Worm (Caenorhabditis elegans) whole organism, L4 larva: ENCODE data around the gene Y51A2B.5.

Experiments
- F49E8.2 ChIP-seq: sonication (generic microtip); optimal IDR thresholded peaks from 2 replicates; lab custom pipeline; 2016; ENCODE audit warnings: missing compliant biosample characterization, mild to moderate bottlenecking, missing genetic modification characterization, borderline replicate concordance
- aly-2 ChIP-seq: sonication (generic microtip); optimal IDR thresholded peaks from 2 replicates; lab custom pipeline; 2018; ENCODE audit warnings: missing biosample characterization, missing genetic modification characterization
- ceh-44 ChIP-seq: fragments of 200-800 bp; sonication (Bioruptor generic); IDR thresholded peaks from 2 replicates; pipeline ENCODE4 v1.3.6; 2022; ENCODE audit warnings: missing genetic modification reagents, missing genetic modification characterization, missing compliant biosample characterization
- ceh-62 ChIP-seq: sonication (generic microtip); optimal IDR thresholded peaks from 2 replicates; lab custom pipeline; 2017; ENCODE audit warnings: missing biosample characterization, missing genetic modification characterization
- ceh-82 ChIP-seq: sonication (generic microtip); optimal IDR thresholded peaks from 2 replicates; lab custom pipeline; 2017; ENCODE audit warnings: missing biosample characterization, missing genetic modification characterization
- hif-1 ChIP-seq, 2 experiments: sonication (generic microtip); optimal IDR thresholded peaks; 2 replicates each; lab custom pipeline; 2016 to 2017; ENCODE audit warnings: missing compliant biosample characterization in 2 of 2, missing genetic modification characterization in 2 of 2, missing genetic modification reagents in 2 of 2, missing genotype in 2 of 2, mild to moderate bottlenecking in 1 of 2
- lin-39 ChIP-seq: fragments of 150-350 bp; optimal IDR thresholded peaks from 2 replicates; lab custom pipeline; 2014; ENCODE audit warnings: missing biosample characterization, missing genetic modification reagents, missing genetic modification characterization
- nhr-76 ChIP-seq: fragments of 150-350 bp; optimal IDR thresholded peaks from 2 replicates; lab custom pipeline; 2014; ENCODE audit warnings: missing biosample characterization, missing genetic modification characterization
- nhr-77 ChIP-seq: fragments of 150-350 bp; optimal IDR thresholded peaks from 2 replicates; lab custom pipeline; 2014; ENCODE audit warnings: missing biosample characterization, missing genetic modification characterization
- sdz-12 ChIP-seq: fragments of 200-800 bp; sonication (Bioruptor generic); optimal IDR thresholded peaks from 2 replicates; lab custom pipeline; 2018; ENCODE audit warnings: mild to moderate bottlenecking, missing genetic modification characterization, missing compliant biosample characterization
- skn-1 ChIP-seq: fragments of 150-350 bp; optimal IDR thresholded peaks from 2 replicates; lab custom pipeline; 2014; ENCODE audit warnings: missing biosample characterization, missing genetic modification characterization
- spr-1 ChIP-seq: sonication (generic microtip); optimal IDR thresholded peaks from 2 replicates; lab custom pipeline; 2016; ENCODE audit warnings: mild to moderate bottlenecking, missing genetic modification characterization, missing compliant biosample characterization

DNA sequence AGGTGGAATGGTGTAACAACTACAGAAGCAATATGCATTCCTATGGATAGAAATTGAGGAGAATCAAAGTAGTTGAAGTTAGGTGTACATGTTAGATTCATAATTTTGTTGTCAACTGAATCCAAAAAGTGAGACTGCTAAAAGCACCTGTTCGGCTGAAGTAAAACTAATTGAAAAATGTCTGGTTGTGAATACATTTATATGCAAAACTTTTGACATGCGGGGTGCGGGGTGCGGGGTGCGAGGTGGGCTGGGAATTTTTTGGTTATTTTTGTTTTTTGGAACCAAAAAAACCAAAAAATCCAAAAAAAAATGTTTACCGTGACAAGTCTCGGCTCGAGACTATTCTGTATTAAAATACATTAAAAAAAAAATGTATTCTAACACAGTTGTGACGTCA lies 21.1 kb downstream of the Y51A2B.5 start, which contains the start of gene srh-207:
- TF ChIP-seq ceh-44 (no peak), ceh-82 (tag; lab: Kevin White, UChicago) (no peak), skn-1 (no peak), spr-1 (tag; lab: Kevin White, UChicago) (no peak), F49E8.2 (tag; lab: Kevin White, UChicago) (no peak), nhr-76 (tag; lab: Kevin White, UChicago) (no peak), hif-1 (tag; optimal IDR thresholded peaks at IDR 0.05; lab: Kevin White, UChicago) (no peak), lin-39 (tag; lab: Kevin White, UChicago) (no peak), sdz-12 (GFP tag; lab: Kevin White, UChicago) (no peak), ceh-62 (tag; lab: Kevin White, UChicago) (no peak), aly-2 (no peak), nhr-77 (no peak)
